Fruit fly (Drosophila melanogaster) whole organism, embryonic: ENCODE data around the gene Ugt316A1.

Source experiments
- CG10274 ChIP-seq: fragments of 200-800 bp; sonication (Bioruptor generic); optimal IDR thresholded peaks from 3 replicates; lab custom pipeline; 2017; ENCODE audit warnings: missing biosample characterization, mild to moderate bottlenecking, missing genetic modification characterization
- CG11504 ChIP-seq: fragments of 200-800 bp; sonication (Bioruptor generic); optimal IDR thresholded peaks from 3 replicates; lab custom pipeline; 2019; ENCODE audit warnings: missing biosample characterization, mild to moderate bottlenecking, missing genetic modification characterization, moderate library complexity
- CG12659 ChIP-seq: fragments of 200-800 bp; sonication (Bioruptor generic); optimal IDR thresholded peaks from 3 replicates; lab custom pipeline; 2017; ENCODE audit warnings: mild to moderate bottlenecking, missing biosample characterization, missing genetic modification reagents, missing genetic modification characterization
- CG14441 ChIP-seq: fragments of 200-800 bp; sonication (Bioruptor generic); IDR thresholded peaks from 2 replicates; pipeline ENCODE4 v1.3.6; 2022; ENCODE audit warnings: missing biosample characterization, missing genetic modification characterization
- CG14667 ChIP-seq: fragments of 200-800 bp; sonication (Bioruptor generic); IDR thresholded peaks from 2 replicates; pipeline ENCODE4 v1.3.6; 2022; ENCODE audit warnings: missing biosample characterization, missing genetic modification characterization
- CG15479 ChIP-seq: fragments of 200-800 bp; sonication (Bioruptor generic); optimal IDR thresholded peaks from 3 replicates; lab custom pipeline; 2019; ENCODE audit warnings: missing biosample characterization, mild to moderate bottlenecking, missing genetic modification characterization, moderate library complexity
- CG16779 ChIP-seq: fragments of 200-800 bp; sonication (Bioruptor generic); IDR thresholded peaks from 2 replicates; pipeline ENCODE4 v1.3.6; 2022; ENCODE audit warnings: missing biosample characterization, missing genetic modification characterization
- CG17359 ChIP-seq: fragments of 200-800 bp; sonication (Bioruptor generic); optimal IDR thresholded peaks from 3 replicates; lab custom pipeline; 2018; ENCODE audit warnings: missing biosample characterization, mild to moderate bottlenecking, missing genetic modification characterization, moderate library complexity
- CG17385 ChIP-seq: fragments of 200-800 bp; sonication (Bioruptor generic); optimal IDR thresholded peaks from 3 replicates; lab custom pipeline; 2018; ENCODE audit warnings: missing biosample characterization, mild to moderate bottlenecking, missing genetic modification characterization
- CG1792 ChIP-seq: fragments of 200-800 bp; sonication (Bioruptor generic); optimal IDR thresholded peaks from 2 replicates; lab custom pipeline; 2016; ENCODE audit warnings: missing biosample characterization, missing genetic modification characterization
- CG2712 ChIP-seq: fragments of 200-800 bp; optimal IDR thresholded peaks from 3 replicates; lab custom pipeline; 2019; ENCODE audit warnings: missing biosample characterization, mild to moderate bottlenecking, missing genetic modification characterization, moderate library complexity
- CG30431 ChIP-seq: fragments of 200-800 bp; sonication (Bioruptor generic); optimal IDR thresholded peaks from 2 replicates; lab custom pipeline; 2017; ENCODE audit warnings: missing biosample characterization, missing genetic modification characterization
- CG31224 ChIP-seq: fragments of 200-800 bp; sonication (Bioruptor generic); IDR thresholded peaks from 2 replicates; pipeline ENCODE4 v1.3.6; 2022; ENCODE audit warnings: missing biosample characterization, missing genetic modification characterization
- CG4424 ChIP-seq: fragments of 200-800 bp; sonication (Bioruptor generic); optimal IDR thresholded peaks from 3 replicates; lab custom pipeline; 2016; ENCODE audit warnings: missing biosample characterization, missing genetic modification characterization
- CG4707 ChIP-seq: fragments of 200-800 bp; sonication (Bioruptor generic); optimal IDR thresholded peaks from 2 replicates; lab custom pipeline; 2018; ENCODE audit warnings: missing biosample characterization, mild to moderate bottlenecking, missing genetic modification characterization, moderate library complexity
- CG6854 ChIP-seq: fragments of 200-800 bp; sonication (Bioruptor generic); optimal IDR thresholded peaks from 3 replicates; lab custom pipeline; 2017; ENCODE audit warnings: missing biosample characterization, mild to moderate bottlenecking, missing genetic modification characterization
- CG7271 ChIP-seq: fragments of 200-800 bp; sonication (Bioruptor generic); optimal IDR thresholded peaks from 2 replicates; lab custom pipeline; 2018; ENCODE audit warnings: missing biosample characterization, mild to moderate bottlenecking, missing genetic modification characterization, moderate library complexity
- CG8281 ChIP-seq: fragments of 200-800 bp; sonication (Bioruptor generic); optimal IDR thresholded peaks from 2 replicates; lab custom pipeline; 2018; ENCODE audit warnings: missing biosample characterization, mild to moderate bottlenecking, missing genetic modification characterization, moderate library complexity
- CG9609 ChIP-seq: fragments of 200-800 bp; sonication (Bioruptor generic); optimal IDR thresholded peaks from 3 replicates; lab custom pipeline; 2016; ENCODE audit warnings: missing biosample characterization, missing genetic modification characterization
- CG9727 ChIP-seq: fragments of 200-800 bp; sonication (Bioruptor generic); optimal IDR thresholded peaks from 3 replicates; lab custom pipeline; 2017; ENCODE audit warnings: missing biosample characterization, mild to moderate bottlenecking, missing genetic modification characterization
- CG9876 ChIP-seq: fragments of 200-800 bp; sonication (Bioruptor generic); optimal IDR thresholded peaks from 2 replicates; lab custom pipeline; 2016; ENCODE audit warnings: missing biosample characterization, missing genetic modification characterization
- Dek ChIP-seq: fragments of 200-800 bp; sonication (Bioruptor generic); optimal IDR thresholded peaks from 3 replicates; lab custom pipeline; 2019; ENCODE audit warnings: missing biosample characterization, mild to moderate bottlenecking, missing genetic modification characterization, moderate library complexity
- Dp ChIP-seq: fragments of 200-800 bp; sonication (Bioruptor generic); optimal IDR thresholded peaks from 2 replicates; lab custom pipeline; 2018; ENCODE audit warnings: missing biosample characterization, mild to moderate bottlenecking, missing genetic modification characterization, moderate library complexity
- Eip74EF ChIP-seq, 2 experiments: fragments of 200-800 bp in 1 of 2; fragments of >200 bp in 1 of 2; sonication (Bioruptor generic) in 1 of 2; optimal IDR thresholded peaks; 2 replicates each; lab custom pipeline; 2017 to 2019; ENCODE audit warnings: missing biosample characterization in 2 of 2, missing genetic modification characterization in 2 of 2, mild to moderate bottlenecking in 1 of 2, moderate library complexity in 1 of 2
- Fer1 ChIP-seq: fragments of 200-800 bp; sonication (Bioruptor generic); optimal IDR thresholded peaks from 2 replicates; lab custom pipeline; 2017; ENCODE audit warnings: missing biosample characterization, mild to moderate bottlenecking, missing genetic modification characterization
- H2.0 ChIP-seq: fragments of 200-800 bp; sonication (Bioruptor generic); IDR thresholded peaks from 2 replicates; pipeline ENCODE4 v1.3.6; 2022; ENCODE audit warnings: missing biosample characterization, missing genetic modification characterization
- Max ChIP-seq: fragments of 200-800 bp; sonication (Bioruptor generic); optimal IDR thresholded peaks from 2 replicates; lab custom pipeline; 2016; ENCODE audit warnings: missing biosample characterization, mild to moderate bottlenecking, missing genetic modification characterization
- Nf-YC ChIP-seq: fragments of 200-800 bp; optimal IDR thresholded peaks from 3 replicates; lab custom pipeline; 2019; ENCODE audit warnings: missing biosample characterization, mild to moderate bottlenecking, missing genetic modification characterization, moderate library complexity
- NfI ChIP-seq: fragments of 200-800 bp; sonication (Bioruptor generic); optimal IDR thresholded peaks from 3 replicates; lab custom pipeline; 2018; ENCODE audit warnings: missing biosample characterization, mild to moderate bottlenecking, missing genetic modification characterization, moderate library complexity
- Oaz ChIP-seq: fragments of 200-800 bp; sonication (Bioruptor generic); IDR thresholded peaks from 2 replicates; pipeline ENCODE4 v1.3.6; 2022; ENCODE audit warnings: missing biosample characterization, missing genetic modification characterization
- Oli ChIP-seq: fragments of 200-800 bp; sonication (Bioruptor generic); optimal IDR thresholded peaks from 2 replicates; lab custom pipeline; 2018; ENCODE audit warnings: missing biosample characterization, mild to moderate bottlenecking, missing genetic modification characterization, moderate library complexity
- TFAM ChIP-seq: fragments of 200-800 bp; sonication (Bioruptor generic); optimal IDR thresholded peaks from 2 replicates; lab custom pipeline; 2017; ENCODE audit warnings: missing biosample characterization, missing genetic modification characterization, inconsistent platforms
- cad ChIP-seq: fragments of >200 bp; optimal IDR thresholded peaks from 2 replicates; lab custom pipeline; 2017; ENCODE audit warnings: missing biosample characterization, missing genetic modification characterization
- dmrt99B ChIP-seq: fragments of 200-800 bp; sonication (Bioruptor generic); optimal IDR thresholded peaks from 2 replicates; lab custom pipeline; 2018; ENCODE audit warnings: missing biosample characterization, mild to moderate bottlenecking, missing genetic modification characterization, moderate library complexity
- esg ChIP-seq: fragments of 200-800 bp; sonication (Bioruptor generic); conservative IDR thresholded peaks from 2 replicates; pipeline ENCODE4 v1.3.6; 2022; ENCODE audit warnings: missing biosample characterization, missing genetic modification characterization
- ewg ChIP-seq: fragments of 200-800 bp; sonication (Bioruptor generic); optimal IDR thresholded peaks from 3 replicates; lab custom pipeline; 2017; ENCODE audit warnings: mild to moderate bottlenecking, missing biosample characterization, missing genetic modification reagents, missing genetic modification characterization
- grau ChIP-seq: fragments of 200-800 bp; optimal IDR thresholded peaks from 3 replicates; lab custom pipeline; 2019; ENCODE audit warnings: missing biosample characterization, mild to moderate bottlenecking, missing genetic modification characterization, moderate library complexity
- h ChIP-seq: fragments of >200 bp; optimal IDR thresholded peaks from 2 replicates; lab custom pipeline; 2017
- hb ChIP-seq: fragments of 200-800 bp; sonication (Bioruptor generic); IDR thresholded peaks from 3 replicates; pipeline ENCODE4 v1.3.6; 2022; ENCODE audit warnings: missing biosample characterization, missing genetic modification characterization; ENCODE audit not compliant: partially characterized antibody
- lab ChIP-seq: fragments of 200-800 bp; sonication (Bioruptor generic); optimal IDR thresholded peaks from 3 replicates; lab custom pipeline; 2017; ENCODE audit warnings: missing biosample characterization, missing genetic modification characterization, mild to moderate bottlenecking, moderate library complexity, missing genetic modification reagents
- oc ChIP-seq: fragments of 200-800 bp; sonication (Bioruptor generic); optimal IDR thresholded peaks from 2 replicates; lab custom pipeline; 2018; ENCODE audit warnings: missing biosample characterization, mild to moderate bottlenecking, missing genetic modification characterization, moderate library complexity
- pfk ChIP-seq: fragments of 200-800 bp; sonication (Bioruptor generic); optimal IDR thresholded peaks from 2 replicates; lab custom pipeline; 2018; ENCODE audit warnings: missing biosample characterization, mild to moderate bottlenecking, missing genetic modification characterization, moderate library complexity
- pnt ChIP-seq: fragments of 200-800 bp; sonication (Bioruptor generic); optimal IDR thresholded peaks from 3 replicates; lab custom pipeline; 2016; ENCODE audit warnings: missing biosample characterization, missing genetic modification characterization
- row ChIP-seq: fragments of 200-800 bp; sonication (Bioruptor generic); IDR thresholded peaks from 3 replicates; pipeline ENCODE4 v1.3.6; 2022; ENCODE audit warnings: missing biosample characterization, missing genetic modification characterization
- shn ChIP-seq: fragments of 200-800 bp; sonication (Bioruptor generic); optimal IDR thresholded peaks from 3 replicates; lab custom pipeline; 2016; ENCODE audit warnings: missing biosample characterization, missing genetic modification characterization
- usp ChIP-seq: fragments of >200 bp; optimal IDR thresholded peaks from 2 replicates; lab custom pipeline; 2017; ENCODE audit warnings: missing biosample characterization, missing genetic modification characterization

Gene Ugt316A1

dm6 chr3L:19087369-19088275 lies 25.0 kb upstream of the Ugt316A1 start (continued):
- TF ChIP-seq dmrt99B (peak; percentile 59), h (no peak), row (GFP tag; lab: Robert Waterston, UW) (peak; percentile 30; the same call in 1 of the 3 replicates), Oli (tag; lab: Kevin White, UChicago) (peak; percentile 21), CG2712 (tag; lab: Kevin White, UChicago) (peak; percentile 66), ewg (GFP tag; lab: Kevin White, UChicago) (peak; percentile 76), H2.0 (no peak), CG31224 (GFP tag; lab: Robert Waterston, UW) (no peak), CG4424 (GFP tag; lab: Kevin White, UChicago) (no peak), Oaz (GFP tag; lab: Robert Waterston, UW) (no peak), CG9876 (no peak), hb (GFP tag; lab: Robert Waterston, UW) (no peak), CG9727 (GFP tag; lab: Kevin White, UChicago) (peak; percentile 52), esg (peak; percentile 17; the same call in 1 of the 2 replicates), NfI (no peak), shn (GFP tag; lab: Kevin White, UChicago) (no peak), Dek (peak; percentile 37), TFAM (no peak)
- TF ChIP-seq, all 482 proteins: peak for 101

dm6 chr3L:19086364-19087200 lies 24.0 kb upstream of the Ugt316A1 start, which contains the start of gene Mkp3:
Mkp3 (minus strand) TSS chr3L:19086426.
- peak; percentile 71 for TF ChIP-seq Max (GFP tag; lab: Kevin White, UChicago)
- peak; percentile 89 for TF ChIP-seq CG17359 (tag; lab: Kevin White, UChicago)
- peak; percentile 44 for TF ChIP-seq CG30431 (GFP tag; lab: Kevin White, UChicago)
- TF ChIP-seq CG15479 (GFP tag; lab: Kevin White, UChicago), result no peak
- TF ChIP-seq oc (tag; lab: Kevin White, UChicago), result peak; percentile 79
- peak; percentile 88 for TF ChIP-seq CG14441 (GFP tag; lab: Robert Waterston, UW)
- TF ChIP-seq usp, result no peak
- peak; percentile 95 for TF ChIP-seq CG12659
- no peak for TF ChIP-seq pnt (GFP tag; lab: Kevin White, UChicago)
- no peak for TF ChIP-seq CG7271 (tag; lab: Kevin White, UChicago)
- no peak for TF ChIP-seq Dp (GFP tag; lab: Kevin White, UChicago)
- peak; percentile 95 for TF ChIP-seq CG6854 (GFP tag; lab: Kevin White, UChicago)
- TF ChIP-seq Fer1 (GFP tag; lab: Kevin White, UChicago), result peak; percentile 97
- TF ChIP-seq cad (GFP tag; lab: Kevin White, UChicago), result no peak
- peak; percentile 85 for TF ChIP-seq CG17385 (GFP tag; lab: Kevin White, UChicago)
- TF ChIP-seq row (GFP tag; lab: Robert Waterston, UW), result peak; percentile 97
- TF ChIP-seq grau (tag; lab: Kevin White, UChicago), result peak; percentile 93
- TF ChIP-seq CG11504 (tag; lab: Kevin White, UChicago), result peak; percentile 91
- peak; percentile 97 for TF ChIP-seq lab (GFP tag; lab: Kevin White, UChicago)
- peak; percentile 77 for TF ChIP-seq CG8281 (tag; lab: Kevin White, UChicago)
- peak; percentile 17 for TF ChIP-seq pfk
- TF ChIP-seq CG1792 (GFP tag; lab: Kevin White, UChicago), result no peak
- TF ChIP-seq CG10274 (GFP tag; lab: Kevin White, UChicago), result peak; percentile 71
- TF ChIP-seq CG4707 (GFP tag; lab: Kevin White, UChicago), result peak; percentile 56
- peak; percentile 83 for TF ChIP-seq Nf-YC (tag; lab: Kevin White, UChicago)
- peak in 1 of 2 experiments; percentile 89 for TF ChIP-seq Eip74EF (GFP tag; optimal IDR thresholded peaks at IDR 0.05; lab: Kevin White, UChicago)
- TF ChIP-seq CG9609 (GFP tag; lab: Kevin White, UChicago), result peak; percentile 19
- peak; percentile 81 for TF ChIP-seq CG14667 (GFP tag; lab: Robert Waterston, UW)
- TF ChIP-seq CG16779, result peak; percentile 57; the same call in 1 of the 2 replicates
- peak; percentile 91 for TF ChIP-seq CG2712 (tag; lab: Kevin White, UChicago)
